Fruit fly (Drosophila melanogaster) whole organism, embryonic: ENCODE data around the gene Ccdc58.

Experiments
- CG1024 ChIP-seq: fragments of 200-800 bp; sonication (Bioruptor generic); IDR thresholded peaks from 2 replicates; pipeline ENCODE4 v1.3.6; 2022; ENCODE audit warnings: missing biosample characterization, missing genetic modification characterization
- CG10979 ChIP-seq: fragments of 200-800 bp; sonication (Bioruptor generic); optimal IDR thresholded peaks from 2 replicates; lab custom pipeline; 2018; ENCODE audit warnings: missing biosample characterization, mild to moderate bottlenecking, missing genetic modification characterization, moderate library complexity
- CG11723 ChIP-seq: fragments of 200-800 bp; sonication (Bioruptor generic); optimal IDR thresholded peaks from 2 replicates; lab custom pipeline; 2017; ENCODE audit warnings: missing biosample characterization, mild to moderate bottlenecking, missing genetic modification characterization
- CG14667 ChIP-seq: fragments of 200-800 bp; sonication (Bioruptor generic); IDR thresholded peaks from 2 replicates; pipeline ENCODE4 v1.3.6; 2022; ENCODE audit warnings: missing biosample characterization, missing genetic modification characterization
- CG15514 ChIP-seq: fragments of 200-800 bp; sonication (Bioruptor generic); optimal IDR thresholded peaks from 3 replicates; lab custom pipeline; 2017; ENCODE audit warnings: missing biosample characterization, missing genetic modification characterization, mild to moderate bottlenecking, moderate library complexity, missing genetic modification reagents
- CG2129 ChIP-seq: fragments of 200-800 bp; sonication (Bioruptor generic); IDR thresholded peaks from 2 replicates; pipeline ENCODE4 v1.3.6; 2022; ENCODE audit warnings: missing biosample characterization, missing genetic modification characterization; ENCODE audit not compliant: partially characterized antibody
- CG30431 ChIP-seq: fragments of 200-800 bp; sonication (Bioruptor generic); optimal IDR thresholded peaks from 2 replicates; lab custom pipeline; 2017; ENCODE audit warnings: missing biosample characterization, missing genetic modification characterization
- CG31441 ChIP-seq: fragments of 200-800 bp; sonication (Bioruptor generic); IDR thresholded peaks from 2 replicates; pipeline ENCODE4 v1.3.6; 2022; ENCODE audit warnings: missing biosample characterization, missing genetic modification characterization
- CG4424 ChIP-seq: fragments of 200-800 bp; sonication (Bioruptor generic); optimal IDR thresholded peaks from 3 replicates; lab custom pipeline; 2016; ENCODE audit warnings: missing biosample characterization, missing genetic modification characterization
- CG4617 ChIP-seq: fragments of 200-800 bp; sonication (Bioruptor generic); optimal IDR thresholded peaks from 3 replicates; lab custom pipeline; 2016; ENCODE audit warnings: missing biosample characterization, missing genetic modification characterization, borderline replicate concordance
- CG7963 ChIP-seq: fragments of 200-800 bp; sonication (Bioruptor generic); IDR thresholded peaks from 3 replicates; pipeline ENCODE4 v1.3.6; 2022; ENCODE audit warnings: missing biosample characterization, missing genetic modification characterization; ENCODE audit not compliant: partially characterized antibody
- CG9437 ChIP-seq: fragments of 200-800 bp; sonication (Bioruptor generic); optimal IDR thresholded peaks from 2 replicates; lab custom pipeline; 2018; ENCODE audit warnings: missing biosample characterization, mild to moderate bottlenecking, missing genetic modification characterization
- CG9727 ChIP-seq: fragments of 200-800 bp; sonication (Bioruptor generic); optimal IDR thresholded peaks from 3 replicates; lab custom pipeline; 2017; ENCODE audit warnings: missing biosample characterization, mild to moderate bottlenecking, missing genetic modification characterization
- Dref ChIP-seq: fragments of 200-800 bp; sonication (Bioruptor generic); IDR thresholded peaks from 2 replicates; pipeline ENCODE4 v1.3.6; 2022; ENCODE audit warnings: missing biosample characterization, missing genetic modification characterization
- HLHmδ ChIP-seq: fragments of 200-800 bp; sonication (Bioruptor generic); optimal IDR thresholded peaks from 2 replicates; lab custom pipeline; 2018; ENCODE audit warnings: missing biosample characterization, mild to moderate bottlenecking, missing genetic modification characterization, moderate library complexity
- Hmx ChIP-seq: fragments of 200-800 bp; sonication (Bioruptor generic); optimal IDR thresholded peaks from 2 replicates; lab custom pipeline; 2016; ENCODE audit warnings: missing biosample characterization, missing genetic modification characterization
- MTF-1 ChIP-seq: fragments of 200-800 bp; sonication (Bioruptor generic); optimal IDR thresholded peaks from 2 replicates; lab custom pipeline; 2018; ENCODE audit warnings: missing biosample characterization, mild to moderate bottlenecking, missing genetic modification characterization, borderline replicate concordance
- Oaz ChIP-seq: fragments of 200-800 bp; sonication (Bioruptor generic); IDR thresholded peaks from 2 replicates; pipeline ENCODE4 v1.3.6; 2022; ENCODE audit warnings: missing biosample characterization, missing genetic modification characterization
- Sox100B ChIP-seq: fragments of 200-800 bp; sonication (Bioruptor generic); optimal IDR thresholded peaks from 3 replicates; lab custom pipeline; 2018; ENCODE audit warnings: missing biosample characterization, mild to moderate bottlenecking, missing genetic modification characterization
- az2 ChIP-seq: fragments of 200-800 bp; sonication (Bioruptor generic); optimal IDR thresholded peaks from 3 replicates; lab custom pipeline; 2016; ENCODE audit warnings: missing biosample characterization, missing genetic modification characterization
- crol ChIP-seq: fragments of 200-800 bp; sonication (Bioruptor generic); IDR thresholded peaks from 2 replicates; pipeline ENCODE4 v1.3.6; 2022; ENCODE audit warnings: missing biosample characterization, missing genetic modification characterization
- ind ChIP-seq: fragments of 200-800 bp; sonication (Bioruptor generic); optimal IDR thresholded peaks from 3 replicates; lab custom pipeline; 2016; ENCODE audit warnings: missing biosample characterization, missing genetic modification characterization
- inv ChIP-seq: fragments of 200-800 bp; sonication (Bioruptor generic); IDR thresholded peaks from 2 replicates; pipeline ENCODE4 v1.3.6; 2022; ENCODE audit warnings: missing biosample characterization, missing genetic modification characterization; ENCODE audit not compliant: partially characterized antibody
- ken ChIP-seq: fragments of 200-800 bp; sonication (Bioruptor generic); IDR thresholded peaks from 3 replicates; pipeline ENCODE4 v1.3.6; 2022; ENCODE audit warnings: missing biosample characterization, missing genetic modification characterization
- lmd ChIP-seq: fragments of 200-800 bp; sonication (Bioruptor generic); IDR thresholded peaks from 2 replicates; pipeline ENCODE4 v1.3.6; 2022; ENCODE audit warnings: missing biosample characterization, missing genetic modification characterization
- oc ChIP-seq: fragments of 200-800 bp; sonication (Bioruptor generic); optimal IDR thresholded peaks from 2 replicates; lab custom pipeline; 2018; ENCODE audit warnings: missing biosample characterization, mild to moderate bottlenecking, missing genetic modification characterization, moderate library complexity
- pzg ChIP-seq: fragments of 200-800 bp; sonication (Bioruptor generic); optimal IDR thresholded peaks from 3 replicates; lab custom pipeline; 2018; ENCODE audit warnings: missing biosample characterization, mild to moderate bottlenecking, missing genetic modification characterization, moderate library complexity
- scrt ChIP-seq: fragments of 200-800 bp; sonication (Bioruptor generic); optimal IDR thresholded peaks from 2 replicates; lab custom pipeline; 2018; ENCODE audit warnings: missing biosample characterization, mild to moderate bottlenecking, missing genetic modification characterization, moderate library complexity
- sens ChIP-seq: fragments of 200-800 bp; sonication (Bioruptor generic); peaks from one replicate; lab custom pipeline; 2016; ENCODE audit warnings: missing biosample characterization, missing genetic modification characterization
- sug ChIP-seq: fragments of 200-800 bp; optimal IDR thresholded peaks from 2 replicates; lab custom pipeline; 2019; ENCODE audit warnings: missing biosample characterization, mild to moderate bottlenecking, missing genetic modification characterization, moderate library complexity
- trem ChIP-seq: fragments of 200-800 bp; optimal IDR thresholded peaks from 3 replicates; lab custom pipeline; 2019; ENCODE audit warnings: missing biosample characterization, mild to moderate bottlenecking, missing genetic modification characterization, moderate library complexity
- unc-4 ChIP-seq: fragments of 200-800 bp; sonication (Bioruptor generic); IDR thresholded peaks from 2 replicates; pipeline ENCODE4 v1.3.6; 2022; ENCODE audit warnings: missing biosample characterization, missing genetic modification characterization; ENCODE audit not compliant: partially characterized antibody
- vfl ChIP-seq: fragments of 200-800 bp; sonication (Bioruptor generic); optimal IDR thresholded peaks from 2 replicates; lab custom pipeline; 2016; ENCODE audit warnings: missing biosample characterization, missing genetic modification characterization
- wdn ChIP-seq: fragments of 200-800 bp; sonication (Bioruptor generic); IDR thresholded peaks from 2 replicates; pipeline ENCODE4 v1.3.6; 2022; ENCODE audit warnings: missing biosample characterization, missing genetic modification characterization
- wek ChIP-seq: fragments of 200-800 bp; sonication (Bioruptor generic); optimal IDR thresholded peaks from 3 replicates; lab custom pipeline; 2018; ENCODE audit warnings: missing biosample characterization, mild to moderate bottlenecking, missing genetic modification characterization, moderate library complexity

The Ccdc58 gene

DNA sequence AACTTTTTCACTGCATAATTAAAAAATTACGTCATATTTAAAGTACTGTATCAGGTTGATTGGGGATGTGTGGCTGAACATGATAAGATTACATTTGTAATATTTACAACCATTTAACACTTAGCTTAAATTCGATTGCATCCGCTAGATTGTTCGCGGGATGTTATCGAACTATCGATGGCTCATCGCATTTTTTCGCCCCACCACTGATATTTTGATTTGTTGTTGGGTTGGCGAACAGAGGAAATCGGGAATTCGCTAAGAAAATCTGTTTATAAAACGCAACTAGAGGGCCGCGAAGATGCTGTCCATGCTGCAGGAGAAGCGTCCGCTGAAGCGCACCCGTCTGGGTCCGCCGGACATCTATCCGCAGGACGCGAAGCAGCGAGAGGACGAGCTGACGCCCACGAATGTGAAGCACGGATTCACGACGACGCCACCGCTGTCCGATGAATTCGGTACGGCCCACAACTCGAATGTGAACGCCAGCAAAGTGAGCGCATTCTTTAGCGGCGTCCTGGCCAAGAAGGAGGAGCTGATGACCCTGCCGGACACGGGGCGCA is 31.5 kb downstream of the Ccdc58 start, which contains the start of gene kto (continued):
- peak; percentile 68 for TF ChIP-seq pzg (GFP tag; lab: Kevin White, UChicago)
- peak; percentile 84 for TF ChIP-seq sens
- no peak for TF ChIP-seq az2 (GFP tag; lab: Kevin White, UChicago)
- TF ChIP-seq ind (GFP tag; lab: Kevin White, UChicago), result no peak
- no peak for TF ChIP-seq wdn (GFP tag; lab: Robert Waterston, UW)
- no peak for TF ChIP-seq Sox100B (GFP tag; lab: Kevin White, UChicago)
- TF ChIP-seq CG2129 (GFP tag; lab: Robert Waterston, UW), result peak; percentile 70
- no peak for TF ChIP-seq CG1024 (GFP tag; lab: Robert Waterston, UW)
- no peak for TF ChIP-seq CG31441
- TF ChIP-seq inv (GFP tag; lab: Robert Waterston, UW), result peak; percentile 69
- peak; percentile 90 for TF ChIP-seq Dref (GFP tag; lab: Robert Waterston, UW)
- TF ChIP-seq wek (GFP tag; lab: Kevin White, UChicago), result no peak
- TF ChIP-seq CG4617 (GFP tag; lab: Kevin White, UChicago), result peak; percentile 56
- TF ChIP-seq lmd (GFP tag; lab: Robert Waterston, UW), result no peak
- no peak for TF ChIP-seq scrt
- peak; percentile 34 for TF ChIP-seq trem (tag; lab: Kevin White, UChicago)
- no peak for TF ChIP-seq CG30431 (GFP tag; lab: Kevin White, UChicago)
- no peak for TF ChIP-seq sug (tag; lab: Kevin White, UChicago)
- TF ChIP-seq CG15514 (GFP tag; lab: Kevin White, UChicago), result peak; percentile 40
- TF ChIP-seq unc-4 (GFP tag; lab: Robert Waterston, UW), result peak; percentile 91

DNA sequence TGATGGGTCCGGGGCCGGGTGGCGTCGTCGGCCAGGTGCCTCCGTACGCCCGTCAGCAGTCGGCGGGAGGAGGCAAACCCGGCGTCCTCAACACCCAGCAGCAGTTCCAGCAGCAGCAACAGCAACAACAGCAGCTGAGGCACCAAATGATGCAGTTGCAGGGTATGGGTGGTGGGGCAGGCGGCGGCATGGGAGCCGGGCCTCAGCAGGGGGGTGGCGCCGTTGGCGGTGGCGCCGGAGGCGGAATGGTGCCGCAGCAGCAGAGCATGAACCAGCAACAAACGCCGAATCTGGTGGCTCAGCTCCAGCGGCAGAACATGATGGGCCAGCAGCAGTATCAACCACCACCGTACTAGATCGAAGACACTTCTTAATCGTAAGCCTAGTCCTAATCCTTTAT is 39.5 kb downstream of the Ccdc58 start:
- TF ChIP-seq CG9437 (GFP tag; lab: Kevin White, UChicago) (no peak), oc (tag; lab: Kevin White, UChicago) (no peak), Oaz (GFP tag; lab: Robert Waterston, UW) (no peak), CG11723 (GFP tag; lab: Kevin White, UChicago) (no peak), vfl (GFP tag; lab: Kevin White, UChicago) (no peak), crol (GFP tag; lab: Robert Waterston, UW) (peak; percentile 50), CG10979 (tag; lab: Kevin White, UChicago) (no peak), MTF-1 (GFP tag; lab: Kevin White, UChicago) (no peak), ken (0 out of 3 replicates have a peak, but pooled peaks have one; percentile 32), CG1024 (GFP tag; lab: Robert Waterston, UW) (no peak), CG4424 (no peak), Hmx (GFP tag; lab: Kevin White, UChicago) (no peak), CG14667 (GFP tag; lab: Robert Waterston, UW) (no peak), HLHmδ (no peak), CG7963 (GFP tag; lab: Robert Waterston, UW) (0 out of 3 replicates have a peak, but pooled peaks have one; percentile 17), CG9727 (GFP tag; lab: Kevin White, UChicago) (no peak)
